Worm (Caenorhabditis elegans): ENCODE data around the gene F13E9.5.

F13E9.5 gene

DNA sequence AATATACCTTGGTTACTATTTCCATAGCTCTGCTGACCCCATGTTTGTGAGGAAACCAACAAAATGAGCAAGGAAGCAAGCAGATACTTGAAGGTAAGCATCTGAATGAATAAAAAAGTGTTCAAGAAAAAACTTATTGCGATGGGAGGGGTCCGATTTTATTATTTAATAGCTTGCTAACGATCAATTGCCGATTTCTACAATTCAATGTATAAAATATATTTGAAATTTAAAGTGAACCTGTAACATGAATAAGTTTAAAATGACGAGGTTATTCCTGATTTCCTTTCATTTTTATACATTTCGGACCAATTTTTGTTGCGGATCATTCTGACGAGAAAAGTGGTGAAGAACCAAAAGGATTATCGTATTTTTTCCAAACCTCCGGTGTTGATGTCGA lies 12.3 kb upstream of the F13E9.5 start, which contains the start of gene srlf-13:
Gene srlf-13 (minus strand): TSS at position 101 of the 400 bp plus-strand sequence.
- no peak for TF ChIP-seq him-1 (tag; optimal IDR thresholded peaks at IDR 0.05)

- TF ChIP-seq dao-5 (tag; optimal IDR thresholded peaks at IDR 0.05) = no peak
- no peak for TF ChIP-seq him-1 (tag; optimal IDR thresholded peaks at IDR 0.05)
- TF ChIP-seq W03F9.2 (tag; optimal IDR thresholded peaks at IDR 0.05) = no peak
Observed at ce11 chrIV:10894255-10894654, 10.1 kb upstream of the F13E9.5 start, which contains the start of gene srlf-14. Gene srlf-14, minus strand, starts transcription at chrIV:10894355.

ce11 chrIV:10891993-10892392 lies 7.8 kb upstream of the F13E9.5 start, which contains the start of gene srlf-12:
Gene srlf-12, minus strand, starts transcription at chrIV:10892093.
- TF ChIP-seq dao-5 (tag; optimal IDR thresholded peaks at IDR 0.05) (no peak), W03F9.2 (tag; optimal IDR thresholded peaks at IDR 0.05) (no peak), him-1 (tag; optimal IDR thresholded peaks at IDR 0.05) (no peak)

- TF ChIP-seq W03F9.2 (tag; optimal IDR thresholded peaks at IDR 0.05) (no peak), dao-5 (tag; optimal IDR thresholded peaks at IDR 0.05) (no peak), him-1 (tag; optimal IDR thresholded peaks at IDR 0.05) (no peak)
Observed at ce11 chrIV:10889820-10890462, 5.8 kb upstream of the F13E9.5 start, which contains the start of gene F13E9.15. Gene F13E9.15, minus strand, starts transcription at chrIV:10889870.

DNA sequence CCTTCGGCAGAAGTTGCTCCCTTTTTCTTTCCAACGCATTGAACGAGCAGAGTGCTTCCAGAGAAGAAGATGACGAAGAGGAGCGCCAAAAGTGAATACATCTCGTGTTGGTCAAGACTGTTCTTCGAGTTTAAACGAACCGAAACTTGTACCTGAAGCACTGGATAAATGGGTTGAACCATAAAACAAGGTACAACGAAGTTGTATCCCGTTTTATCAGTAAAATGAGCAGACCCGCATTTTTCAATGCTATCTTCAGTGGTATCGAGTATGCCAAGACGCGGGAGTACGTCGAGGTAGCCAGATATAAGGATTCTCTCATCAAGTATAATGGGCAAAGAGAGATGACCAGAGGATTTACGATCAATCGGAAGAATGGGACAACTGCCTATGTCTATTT lies 3.1 kb upstream of the F13E9.5 start, which contains the start of gene F13E9.16:
Gene F13E9.16 (minus strand): TSS at position 101 of the 400 bp plus-strand sequence.
- no peak for TF ChIP-seq him-1 (tag; optimal IDR thresholded peaks at IDR 0.05)
- no peak for TF ChIP-seq dao-5 (tag; optimal IDR thresholded peaks at IDR 0.05)
- TF ChIP-seq W03F9.2 (tag; optimal IDR thresholded peaks at IDR 0.05) = no peak

ce11 chrIV:10885915-10886314 lies 1.8 kb upstream of the F13E9.5 start, which contains the start of gene srlf-11:
Gene srlf-11, minus strand, starts transcription at chrIV:10886015.
- no peak for TF ChIP-seq dao-5 (tag; optimal IDR thresholded peaks at IDR 0.05)
- no peak for TF ChIP-seq W03F9.2 (tag; optimal IDR thresholded peaks at IDR 0.05)
- TF ChIP-seq him-1 (tag; optimal IDR thresholded peaks at IDR 0.05) = no peak

- TF ChIP-seq dao-5 (tag; optimal IDR thresholded peaks at IDR 0.05) (no peak), W03F9.2 (tag; optimal IDR thresholded peaks at IDR 0.05) (no peak), him-1 (tag; optimal IDR thresholded peaks at IDR 0.05) (no peak)
Observed at ce11 chrIV:10881230-10881629, 2.9 kb downstream of the F13E9.5 start, which contains the start of gene F13E9.13. Gene F13E9.13, plus strand, starts transcription at chrIV:10881546.

DNA sequence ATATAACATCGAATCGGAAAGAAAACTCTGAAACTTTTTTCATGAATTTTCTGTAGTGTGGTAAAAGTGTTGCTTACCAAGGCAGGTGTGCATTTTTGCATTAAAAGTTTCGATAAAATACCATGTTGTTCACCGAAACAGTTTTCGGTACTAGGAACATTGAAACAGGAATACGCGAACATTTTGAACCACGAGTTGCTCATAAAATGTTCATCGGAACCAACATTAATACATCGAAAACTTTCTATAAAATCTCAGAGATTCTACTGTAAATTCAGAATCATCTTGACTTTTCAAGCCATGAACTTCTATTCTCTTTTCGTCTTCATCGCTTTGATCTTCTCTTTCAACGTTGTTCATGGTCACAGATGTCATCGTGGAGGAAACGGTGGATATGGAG lies 3.9 kb downstream of the F13E9.5 start, which contains the start of gene fipr-15:
Gene fipr-15 (plus strand): TSS at position 301 of the 400 bp plus-strand sequence.
- TF ChIP-seq him-1 (tag; optimal IDR thresholded peaks at IDR 0.05) = no peak
- TF ChIP-seq W03F9.2 (tag; optimal IDR thresholded peaks at IDR 0.05) = no peak
- no peak for TF ChIP-seq dao-5 (tag; optimal IDR thresholded peaks at IDR 0.05)

ce11 chrIV:10879542-10879941 lies 4.6 kb downstream of the F13E9.5 start, which contains the start of gene sdz-13:
Gene sdz-13, minus strand, starts transcription at chrIV:10879642.
- TF ChIP-seq W03F9.2 (tag; optimal IDR thresholded peaks at IDR 0.05) (no peak), him-1 (tag; optimal IDR thresholded peaks at IDR 0.05) (no peak), dao-5 (tag; optimal IDR thresholded peaks at IDR 0.05) (no peak)

- TF ChIP-seq him-1 (tag; optimal IDR thresholded peaks at IDR 0.05) (no peak), W03F9.2 (tag; optimal IDR thresholded peaks at IDR 0.05) (no peak), dao-5 (tag; optimal IDR thresholded peaks at IDR 0.05) (no peak)
Observed at ce11 chrIV:10876844-10877243, 7.3 kb downstream of the F13E9.5 start, which contains the start of gene fipr-14. Gene fipr-14, plus strand, starts transcription at chrIV:10877144.

DNA sequence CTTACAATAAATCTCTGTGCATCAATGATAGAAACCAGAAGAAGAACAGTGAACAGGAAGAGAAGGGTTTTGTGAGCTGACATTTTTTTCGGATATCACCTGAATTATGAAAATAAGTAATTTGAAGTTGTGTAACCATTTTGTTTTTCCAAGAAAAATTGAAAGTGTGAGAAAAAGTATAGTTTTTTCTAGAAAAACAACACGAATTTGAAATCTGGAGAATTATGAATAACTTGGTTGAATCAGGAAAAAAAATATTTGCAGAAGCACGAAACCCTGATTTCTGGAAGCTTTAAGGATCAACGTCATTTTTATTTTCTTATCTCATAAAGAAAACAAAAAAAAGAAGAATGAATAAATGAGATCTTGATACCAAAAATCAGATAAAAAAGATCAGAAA lies 9.6 kb downstream of the F13E9.5 start, which contains the start of gene F13E9.12:
Gene F13E9.12 (minus strand): TSS at position 101 of the 400 bp plus-strand sequence.
- TF ChIP-seq him-1 (tag; optimal IDR thresholded peaks at IDR 0.05) (no peak), W03F9.2 (tag; optimal IDR thresholded peaks at IDR 0.05) (no peak), dao-5 (tag; optimal IDR thresholded peaks at IDR 0.05) (no peak)

ce11 chrIV:10870158-10870557 lies 14.0 kb downstream of the F13E9.5 start:
- peak; percentile 1 for TF ChIP-seq him-1 (tag; optimal IDR thresholded peaks at IDR 0.05)
- no peak for TF ChIP-seq W03F9.2 (tag; optimal IDR thresholded peaks at IDR 0.05)

ce11 chrIV:10869642-10870041 lies 14.5 kb downstream of the F13E9.5 start:
- TF ChIP-seq him-1 (tag; optimal IDR thresholded peaks at IDR 0.05) (no peak), dao-5 (tag; optimal IDR thresholded peaks at IDR 0.05) (no peak), W03F9.2 (tag; optimal IDR thresholded peaks at IDR 0.05) (no peak)

ce11 chrIV:10868629-10869251 lies 15.4 kb downstream of the F13E9.5 start, which contains the start of gene F13E9.11:
Gene F13E9.11, minus strand, starts transcription at chrIV:10869135.
- TF ChIP-seq him-1 (tag; optimal IDR thresholded peaks at IDR 0.05) (no peak), dao-5 (tag; optimal IDR thresholded peaks at IDR 0.05) (no peak), W03F9.2 (tag; optimal IDR thresholded peaks at IDR 0.05) (no peak)

Measured in whole organism, L4/young adult.